Worm (Caenorhabditis elegans) whole organism, young adult: ENCODE measurements around the gene F33A8.4.

ENCODE experiments used
- B0035.1 ChIP-seq: sonication (generic microtip); optimal IDR thresholded peaks from 2 replicates; lab custom pipeline; 2016; ENCODE audit warnings: missing genetic modification characterization, mild to moderate bottlenecking, missing compliant biosample characterization, missing genotype, missing genetic modification reagents
- B0261.1 ChIP-seq: sonication (generic microtip); optimal IDR thresholded peaks from 2 replicates; lab custom pipeline; 2016; ENCODE audit warnings: mild to moderate bottlenecking, missing genetic modification characterization, moderate library complexity, missing compliant biosample characterization
- F10E7.11 ChIP-seq: sonication (generic microtip); optimal IDR thresholded peaks from 2 replicates; lab custom pipeline; 2017; ENCODE audit warnings: mild to moderate bottlenecking, missing genetic modification characterization, moderate library complexity, missing compliant biosample characterization
- F33H1.4 ChIP-seq: fragments of 200-800 bp; sonication (Bioruptor generic); IDR thresholded peaks from 2 replicates; pipeline ENCODE4 v1.3.6; 2022; ENCODE audit warnings: missing genetic modification reagents, missing genetic modification characterization, missing compliant biosample characterization
- akir-1 ChIP-seq: fragments of 200-800 bp; sonication (Bioruptor generic); optimal IDR thresholded peaks from 2 replicates; lab custom pipeline; 2018; ENCODE audit warnings: mild to moderate bottlenecking, missing genetic modification characterization, moderate library complexity, missing compliant biosample characterization
- ama-1 ChIP-seq, 3 experiments: fragments of 150-350 bp in 1 of 3; sonication (generic microtip) in 2 of 3; optimal IDR thresholded peaks; 2 replicates each; lab custom pipeline; 2014 to 2018; ENCODE audit warnings: missing biosample characterization in 2 of 3, missing genetic modification characterization in 2 of 3, missing genetic modification reagents in 2 of 3
- athp-1 ChIP-seq: sonication (generic microtip); optimal IDR thresholded peaks from 2 replicates; lab custom pipeline; 2017; ENCODE audit warnings: mild to moderate bottlenecking, missing genetic modification characterization, missing compliant biosample characterization
- attf-3 ChIP-seq: fragments of 200-800 bp; sonication (Bioruptor generic); conservative IDR thresholded peaks from 2 replicates; pipeline ENCODE4 v1.3.6; 2022; ENCODE audit warnings: missing genetic modification reagents, missing genetic modification characterization, missing compliant biosample characterization
- bed-1 ChIP-seq: fragments of 200-800 bp; sonication (Bioruptor generic); IDR thresholded peaks from 2 replicates; pipeline ENCODE4 v1.3.6; 2022; ENCODE audit warnings: missing genetic modification reagents, missing genetic modification characterization, missing compliant biosample characterization
- ceh-100 ChIP-seq: fragments of 200-800 bp; sonication (Bioruptor generic); IDR thresholded peaks from 2 replicates; pipeline ENCODE4 v1.3.6; 2022; ENCODE audit warnings: missing genetic modification reagents, missing genetic modification characterization, missing compliant biosample characterization
- ceh-91 ChIP-seq: fragments of 200-800 bp; sonication (Bioruptor generic); IDR thresholded peaks from 2 replicates; pipeline ENCODE4 v1.3.6; 2022; ENCODE audit warnings: missing genetic modification reagents, missing genetic modification characterization, missing compliant biosample characterization
- chd-7 ChIP-seq: sonication (generic microtip); optimal IDR thresholded peaks from 2 replicates; lab custom pipeline; 2016; ENCODE audit warnings: mild to moderate bottlenecking, missing genetic modification characterization, moderate library complexity, missing compliant biosample characterization
- die-1 ChIP-seq: sonication (generic microtip); optimal IDR thresholded peaks from 2 replicates; lab custom pipeline; 2016; ENCODE audit warnings: missing genotype, mild to moderate bottlenecking, missing genetic modification characterization, missing compliant biosample characterization
- dpff-1 ChIP-seq: sonication (generic microtip); optimal IDR thresholded peaks from 2 replicates; lab custom pipeline; 2017; ENCODE audit warnings: mild to moderate bottlenecking, missing genetic modification characterization, missing compliant biosample characterization
- dpl-1 ChIP-seq: fragments of 150-350 bp; optimal IDR thresholded peaks from 2 replicates; lab custom pipeline; 2014; ENCODE audit warnings: missing biosample characterization, missing genetic modification reagents, missing genetic modification characterization
- egl-44 ChIP-seq: fragments of 200-800 bp; sonication (Bioruptor generic); IDR thresholded peaks from 2 replicates; pipeline ENCODE4 v1.3.6; 2022; ENCODE audit warnings: missing genetic modification reagents, missing genetic modification characterization, missing compliant biosample characterization
- egrh-3 ChIP-seq: fragments of 200-800 bp; sonication (Bioruptor generic); IDR thresholded peaks from 2 replicates; pipeline ENCODE4 v1.3.6; 2022; ENCODE audit warnings: missing genetic modification reagents, missing genetic modification characterization, missing compliant biosample characterization
- fkh-3 ChIP-seq: sonication (generic microtip); optimal IDR thresholded peaks from 2 replicates; lab custom pipeline; 2016; ENCODE audit warnings: mild to moderate bottlenecking, missing genetic modification characterization, missing compliant biosample characterization
- gei-17 ChIP-seq: fragments of 200-800 bp; sonication (Bioruptor generic); optimal IDR thresholded peaks from 2 replicates; lab custom pipeline; 2018; ENCODE audit warnings: mild to moderate bottlenecking, missing genetic modification characterization, missing compliant biosample characterization
- hmg-1.2 ChIP-seq: fragments of 200-800 bp; sonication (Bioruptor generic); IDR thresholded peaks from 2 replicates; pipeline ENCODE4 v1.3.6; 2022; ENCODE audit warnings: missing genetic modification reagents, missing genetic modification characterization, missing compliant biosample characterization
- hrde-1 ChIP-seq: sonication (generic microtip); optimal IDR thresholded peaks from 2 replicates; lab custom pipeline; 2016; ENCODE audit warnings: missing genetic modification characterization, mild to moderate bottlenecking, missing compliant biosample characterization, moderate library complexity, missing genotype, missing genetic modification reagents, borderline replicate concordance
- let-607 ChIP-seq, 2 experiments: fragments of 200-800 bp in 1 of 2; sonication (Bioruptor generic) in 1 of 2; sonication (generic microtip) in 1 of 2; optimal IDR thresholded peaks; 2 replicates each; lab custom pipeline; 2016 to 2018; ENCODE audit warnings: mild to moderate bottlenecking in 2 of 2, missing compliant biosample characterization in 2 of 2, missing genetic modification characterization in 2 of 2, moderate library complexity in 2 of 2, missing genotype in 1 of 2
- lir-1 ChIP-seq: fragments of 200-800 bp; sonication (Bioruptor generic); conservative IDR thresholded peaks from 2 replicates; pipeline ENCODE4 v1.3.6; 2022; ENCODE audit warnings: missing genetic modification reagents, missing genetic modification characterization, missing compliant biosample characterization
- lsy-27 ChIP-seq: sonication (generic microtip); optimal IDR thresholded peaks from 2 replicates; lab custom pipeline; 2017; ENCODE audit warnings: missing genetic modification characterization, mild to moderate bottlenecking, missing compliant biosample characterization, antibody characterized with exemption, missing genotype, borderline replicate concordance; ENCODE audit not compliant: insufficient read depth
- madf-10 ChIP-seq: sonication (generic microtip); optimal IDR thresholded peaks from 2 replicates; lab custom pipeline; 2016; ENCODE audit warnings: mild to moderate bottlenecking, missing genetic modification characterization, missing compliant biosample characterization
- madf-3 ChIP-seq: fragments of 200-800 bp; sonication (Bioruptor generic); IDR thresholded peaks from 2 replicates; pipeline ENCODE4 v1.3.6; 2022; ENCODE audit warnings: missing genetic modification reagents, missing genetic modification characterization, missing compliant biosample characterization
- mcd-1 ChIP-seq: fragments of 200-800 bp; sonication (Bioruptor generic); IDR thresholded peaks from 2 replicates; pipeline ENCODE4 v1.3.6; 2022; ENCODE audit warnings: missing genetic modification reagents, missing genetic modification characterization, missing compliant biosample characterization
- nfya-1 ChIP-seq: sonication (generic microtip); optimal IDR thresholded peaks from 2 replicates; lab custom pipeline; 2017; ENCODE audit warnings: antibody characterized with exemption, missing compliant biosample characterization, missing genetic modification characterization, borderline replicate concordance; ENCODE audit not compliant: insufficient read depth
- nfyb-1 ChIP-seq: fragments of 200-800 bp; sonication (Bioruptor generic); IDR thresholded peaks from 2 replicates; pipeline ENCODE4 v1.3.6; 2022; ENCODE audit warnings: missing genetic modification reagents, missing genetic modification characterization, missing compliant biosample characterization
- nhr-179 ChIP-seq: sonication (generic microtip); optimal IDR thresholded peaks from 2 replicates; lab custom pipeline; 2016; ENCODE audit warnings: mild to moderate bottlenecking, missing genetic modification characterization, missing compliant biosample characterization
- nhr-80 ChIP-seq: sonication (generic microtip); optimal IDR thresholded peaks from 2 replicates; lab custom pipeline; 2016; ENCODE audit warnings: missing genetic modification characterization, missing compliant biosample characterization
- rcor-1 ChIP-seq: fragments of 200-800 bp; sonication (Bioruptor generic); IDR thresholded peaks from 2 replicates; pipeline ENCODE4 v1.3.6; 2022; ENCODE audit warnings: missing genetic modification reagents, missing genetic modification characterization, missing compliant biosample characterization
- sdz-38 ChIP-seq: sonication (generic microtip); optimal IDR thresholded peaks from 2 replicates; lab custom pipeline; 2016; ENCODE audit warnings: missing genotype, missing genetic modification characterization, missing compliant biosample characterization
- sea-2 ChIP-seq: fragments of 200-800 bp; sonication (Bioruptor generic); IDR thresholded peaks from 2 replicates; pipeline ENCODE4 v1.3.6; 2022; ENCODE audit warnings: missing genetic modification characterization, missing compliant biosample characterization
- snpc-1.1 ChIP-seq: sonication (generic microtip); optimal IDR thresholded peaks from 2 replicates; lab custom pipeline; 2017; ENCODE audit warnings: missing genetic modification characterization, mild to moderate bottlenecking, missing compliant biosample characterization, antibody characterized with exemption, moderate library complexity, missing genotype, missing genetic modification reagents; ENCODE audit not compliant: insufficient read depth
- snpc-4 ChIP-seq, 5 experiments: fragments of 150-350 bp in 1 of 5; sonication (generic microtip) in 4 of 5; optimal IDR thresholded peaks; 2 replicates each; lab custom pipeline; 2014 to 2018; ENCODE audit warnings: missing genetic modification characterization in 5 of 5, missing biosample characterization in 3 of 5, antibody characterized with exemption in 2 of 5, mild to moderate bottlenecking in 2 of 5, missing compliant biosample characterization in 2 of 5, missing genotype in 2 of 5, moderate library complexity in 2 of 5, missing genetic modification reagents in 1 of 5
- unc-62 ChIP-seq: fragments of 150-350 bp; optimal IDR thresholded peaks from 2 replicates; lab custom pipeline; 2014; ENCODE audit warnings: missing biosample characterization, missing genetic modification reagents, missing genetic modification characterization
- xnd-1 ChIP-seq: sonication (generic microtip); optimal IDR thresholded peaks from 2 replicates; lab custom pipeline; 2016; ENCODE audit warnings: missing genotype, missing genetic modification reagents, missing genetic modification characterization, missing compliant biosample characterization
- zfh-2 ChIP-seq: fragments of 200-800 bp; sonication (Bioruptor generic); conservative IDR thresholded peaks from 2 replicates; pipeline ENCODE4 v1.3.6; 2022; ENCODE audit warnings: missing genetic modification reagents, missing genetic modification characterization, missing compliant biosample characterization
- ztf-22 ChIP-seq: fragments of 200-800 bp; sonication (Bioruptor generic); optimal IDR thresholded peaks from 2 replicates; lab custom pipeline; 2018; ENCODE audit warnings: mild to moderate bottlenecking, missing genetic modification characterization, moderate library complexity, missing compliant biosample characterization
- ztf-28 ChIP-seq: fragments of 200-800 bp; sonication (Bioruptor generic); IDR thresholded peaks from 2 replicates; pipeline ENCODE4 v1.3.6; 2022; ENCODE audit warnings: missing genetic modification reagents, missing genetic modification characterization, missing compliant biosample characterization
- ztf-6 ChIP-seq: fragments of 200-800 bp; sonication (Bioruptor generic); IDR thresholded peaks from 2 replicates; pipeline ENCODE4 v1.3.6; 2022; ENCODE audit warnings: missing genetic modification reagents, missing genetic modification characterization, missing compliant biosample characterization

F33A8.4 gene

DNA sequence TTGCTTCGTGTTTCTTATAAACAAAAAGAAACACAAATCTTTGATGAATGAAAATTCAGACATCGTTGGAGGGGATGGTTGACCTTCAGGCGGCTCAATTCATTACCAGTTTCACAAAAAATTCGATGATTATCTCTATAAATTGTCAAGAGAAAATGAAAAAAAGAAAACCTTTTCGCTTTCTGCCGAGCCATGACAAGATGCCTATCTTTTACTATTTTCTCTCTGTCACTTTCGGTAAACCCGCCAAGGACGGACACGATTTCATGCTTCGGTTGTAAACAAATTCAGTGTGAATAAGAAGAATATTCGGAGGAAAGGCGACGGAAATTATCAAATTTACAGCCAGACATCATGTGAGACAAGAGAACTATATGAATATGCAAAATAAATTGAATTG, 28.1 kb downstream of the F33A8.4 start:
- TF ChIP-seq fkh-3 (tag; lab: Kevin White, UChicago) = no peak
- no peak for TF ChIP-seq nhr-80
- no peak for TF ChIP-seq rcor-1 (GFP tag; lab: Robert Waterston, UW)
- TF ChIP-seq madf-10 (tag; lab: Kevin White, UChicago) = no peak
- no peak for TF ChIP-seq ama-1 (optimal IDR thresholded peaks at IDR 0.05; lab: Kevin White, UChicago)
- TF ChIP-seq ama-1 (GFP tag; optimal IDR thresholded peaks at IDR 0.05; lab: Kevin White, UChicago) = no peak
- TF ChIP-seq sdz-38 = no peak
- TF ChIP-seq akir-1 = no peak
- no peak for TF ChIP-seq ztf-6 (GFP tag; lab: Robert Waterston, UW)
- TF ChIP-seq dpff-1 (tag; lab: Kevin White, UChicago) = no peak
- no peak for TF ChIP-seq athp-1 (tag; lab: Kevin White, UChicago)
- TF ChIP-seq nfya-1 (tag; lab: Kevin White, UChicago) = no peak

DNA sequence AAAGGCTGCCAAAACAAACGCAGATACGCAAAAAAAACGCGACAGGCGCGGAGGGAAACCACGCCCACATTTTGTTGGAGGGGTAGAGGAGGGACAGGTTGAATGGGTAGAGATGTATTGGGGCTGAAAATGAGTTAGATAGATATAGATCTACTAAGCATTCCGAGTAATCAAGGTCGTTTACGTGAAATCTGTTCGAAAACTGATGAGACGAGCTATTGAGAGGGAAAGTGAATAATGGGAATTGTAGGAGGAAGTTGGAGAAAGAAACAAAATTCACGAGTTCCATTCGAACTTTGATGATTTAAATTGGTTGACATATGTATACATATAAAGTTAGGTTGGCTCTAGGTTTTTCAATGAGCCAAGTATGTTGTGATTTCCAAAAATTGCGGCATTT, 31.9 kb downstream of the F33A8.4 start:
- no peak for TF ChIP-seq gei-17 (GFP tag; lab: Kevin White, UChicago)
- no peak for TF ChIP-seq madf-3 (GFP tag; lab: Robert Waterston, UW)
- TF ChIP-seq F33H1.4 (GFP tag; lab: Robert Waterston, UW) = no peak
- no peak for TF ChIP-seq nhr-179
- no peak for TF ChIP-seq B0261.1 (tag; lab: Kevin White, UChicago)
- TF ChIP-seq lir-1 (GFP tag; lab: Robert Waterston, UW) = no peak
- TF ChIP-seq ceh-91 = no peak
- no peak for TF ChIP-seq hrde-1 (tag; lab: Kevin White, UChicago)
- TF ChIP-seq bed-1 (GFP tag; lab: Robert Waterston, UW) = no peak

DNA sequence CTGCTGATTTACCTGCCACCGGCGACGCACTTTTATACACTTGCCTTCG, 32.2 kb downstream of the F33A8.4 start, which contains the start of gene ram-2:
TSS of gene ram-2 (minus strand) at position 47 of the 49 bp plus-strand sequence.
- TF ChIP-seq let-607 (tag; optimal IDR thresholded peaks at IDR 0.05; lab: Kevin White, UChicago) (no peak), sea-2 (no peak), xnd-1 (tag; lab: Kevin White, UChicago) (no peak), chd-7 (no peak)

DNA sequence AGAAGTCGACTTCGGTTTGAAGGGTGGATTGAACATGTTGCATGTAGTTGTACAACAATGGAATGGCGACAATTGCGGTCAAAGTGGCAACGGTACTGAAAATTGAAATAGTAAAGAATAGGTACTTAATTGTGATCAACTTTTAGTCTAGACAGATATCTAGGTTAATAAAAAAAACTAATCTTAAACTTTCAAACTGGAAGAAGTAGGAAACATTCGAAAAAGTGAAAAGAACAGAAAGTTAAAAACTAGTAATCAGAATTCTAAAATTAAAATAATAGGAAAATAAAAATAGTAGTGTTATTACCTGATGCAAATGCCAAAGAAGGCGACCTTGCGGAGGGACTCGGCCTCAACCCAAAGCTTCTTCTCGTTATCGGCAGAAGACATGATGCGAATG, 32.4 kb downstream of the F33A8.4 start:
- TF ChIP-seq nfya-1 (tag; lab: Kevin White, UChicago) = no peak
- TF ChIP-seq unc-62 (GFP tag; lab: Kevin White, UChicago) = no peak

DNA sequence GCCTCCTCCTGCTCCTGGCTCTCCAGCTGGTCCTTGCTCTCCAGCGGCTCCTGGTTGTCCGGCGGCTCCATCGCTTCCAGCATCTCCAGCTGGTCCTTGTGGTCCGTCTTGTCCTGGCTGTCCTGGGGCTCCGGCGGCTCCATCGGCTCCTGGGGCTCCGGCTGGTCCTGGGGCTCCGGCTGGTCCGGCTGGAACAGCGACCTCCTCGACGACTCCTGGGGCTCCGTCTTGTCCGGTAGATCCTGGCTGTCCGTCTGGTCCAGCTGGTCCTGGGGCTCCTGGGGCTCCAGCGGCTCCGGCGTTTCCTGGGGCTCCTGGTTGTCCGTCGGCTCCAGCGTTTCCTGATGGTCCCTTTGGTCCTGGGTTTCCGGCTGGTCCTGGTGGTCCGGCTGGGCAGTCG, 33.1 kb downstream of the F33A8.4 start:
- TF ChIP-seq snpc-1.1 (tag; lab: Kevin White, UChicago) (no peak), hmg-1.2 (GFP tag; lab: Robert Waterston, UW) (no peak), mcd-1 (peak; percentile 45; the same call in 1 of the 2 replicates), egrh-3 (GFP tag; lab: Robert Waterston, UW) (peak; percentile 99), ztf-28 (GFP tag; lab: Robert Waterston, UW) (no peak), die-1 (tag; lab: Kevin White, UChicago) (no peak), attf-3 (GFP tag; lab: Robert Waterston, UW) (no peak), athp-1 (tag; lab: Kevin White, UChicago) (peak; percentile 15), dpl-1 (GFP tag; lab: Kevin White, UChicago) (no peak), egl-44 (GFP tag; lab: Robert Waterston, UW) (no peak), zfh-2 (GFP tag; lab: Robert Waterston, UW) (peak; percentile 94), chd-7 (no peak), B0035.1 (tag; lab: Kevin White, UChicago) (no peak), nfya-1 (tag; lab: Kevin White, UChicago) (no peak), F10E7.11 (no peak), snpc-4 (GFP tag; optimal IDR thresholded peaks at IDR 0.05; lab: Kevin White, UChicago) (no peak), snpc-4 (tag; optimal IDR thresholded peaks at IDR 0.05; lab: Kevin White, UChicago) (no peak), ceh-100 (no peak), fkh-3 (tag; lab: Kevin White, UChicago) (no peak), ztf-22 (GFP tag; lab: Kevin White, UChicago) (no peak), lsy-27 (tag; lab: Kevin White, UChicago) (no peak), madf-10 (tag; lab: Kevin White, UChicago) (no peak), nfyb-1 (GFP tag; lab: Robert Waterston, UW) (no peak)
